Worm (Caenorhabditis elegans) whole organism, late embryonic: ENCODE data around the gene tnt-2.

Source experiments
- C38D4.7 ChIP-seq: fragments of 200-800 bp; sonication (Bioruptor generic); optimal IDR thresholded peaks from 2 replicates; lab custom pipeline; 2018; ENCODE audit warnings: mild to moderate bottlenecking, missing genetic modification characterization, moderate library complexity, missing compliant biosample characterization
- ama-1 ChIP-seq: fragments of 150-350 bp; optimal IDR thresholded peaks from 2 replicates; lab custom pipeline; 2014
- ceh-18 ChIP-seq: sonication (generic microtip); optimal IDR thresholded peaks from 2 replicates; lab custom pipeline; 2016; ENCODE audit warnings: missing genetic modification characterization, missing compliant biosample characterization
- ceh-9 ChIP-seq: sonication (generic microtip); optimal IDR thresholded peaks from 2 replicates; lab custom pipeline; 2016; ENCODE audit warnings: mild to moderate bottlenecking, missing genetic modification characterization, inconsistent platforms, missing compliant biosample characterization
- fkh-6 ChIP-seq: sonication (generic microtip); optimal IDR thresholded peaks from 2 replicates; lab custom pipeline; 2016; ENCODE audit warnings: missing genetic modification characterization, missing compliant biosample characterization
- hlh-15 ChIP-seq: sonication (generic microtip); optimal IDR thresholded peaks from 2 replicates; lab custom pipeline; 2016; ENCODE audit warnings: missing genetic modification characterization, missing compliant biosample characterization
- hlh-30 ChIP-seq: sonication (generic microtip); optimal IDR thresholded peaks from 2 replicates; lab custom pipeline; 2017; ENCODE audit warnings: antibody characterized with exemption, missing genetic modification characterization, missing compliant biosample characterization; ENCODE audit not compliant: insufficient read depth
- hlh-6 ChIP-seq: sonication (generic microtip); optimal IDR thresholded peaks from 2 replicates; lab custom pipeline; 2016; ENCODE audit warnings: missing genotype, missing genetic modification characterization, missing compliant biosample characterization
- nhr-11 ChIP-seq: fragments of 150-350 bp; optimal IDR thresholded peaks from 2 replicates; lab custom pipeline; 2014; ENCODE audit warnings: missing biosample characterization, missing genetic modification characterization
- pros-1 ChIP-seq: fragments of 150-350 bp; optimal IDR thresholded peaks from 2 replicates; lab custom pipeline; 2014; ENCODE audit warnings: missing biosample characterization, missing genetic modification reagents, missing genetic modification characterization
- ref-2 ChIP-seq: sonication (generic microtip); optimal IDR thresholded peaks from 2 replicates; lab custom pipeline; 2016; ENCODE audit warnings: missing genetic modification characterization, missing compliant biosample characterization
- sox-4 ChIP-seq: sonication (generic microtip); optimal IDR thresholded peaks from 2 replicates; lab custom pipeline; 2017; ENCODE audit warnings: mild to moderate bottlenecking, missing genetic modification characterization, inconsistent platforms, missing compliant biosample characterization
- tbx-7 ChIP-seq: sonication (generic microtip); optimal IDR thresholded peaks from 2 replicates; lab custom pipeline; 2016; ENCODE audit warnings: missing genotype, missing genetic modification characterization, missing compliant biosample characterization
- ttx-3 ChIP-seq: sonication (generic microtip); optimal IDR thresholded peaks from 2 replicates; lab custom pipeline; 2016; ENCODE audit warnings: missing genetic modification reagents, missing genetic modification characterization, missing compliant biosample characterization

ce11 chrX:8718153-8718552, 5.2 kb downstream of the tnt-2 start:
- TF ChIP-seq hlh-6 (tag; lab: Kevin White, UChicago) (no peak), sox-4 (no peak), hlh-30 (no peak), ceh-18 (tag; lab: Kevin White, UChicago) (no peak), C38D4.7 (GFP tag; lab: Kevin White, UChicago) (no peak), ttx-3 (tag; lab: Kevin White, UChicago) (no peak), nhr-11 (tag; lab: Kevin White, UChicago) (no peak), ceh-9 (no peak), ama-1 (lab: Kevin White, UChicago) (no peak), ref-2 (tag; lab: Kevin White, UChicago) (no peak), hlh-15 (tag; lab: Kevin White, UChicago) (no peak), tbx-7 (tag; lab: Kevin White, UChicago) (no peak), pros-1 (tag; lab: Kevin White, UChicago) (no peak), fkh-6 (tag; lab: Kevin White, UChicago) (no peak)
